Worm (Caenorhabditis elegans) whole organism, L4 larva: ENCODE results near the gene mlh-1.

ENCODE experiments used
- F49E8.2 ChIP-seq: sonication (generic microtip); optimal IDR thresholded peaks from 2 replicates; lab custom pipeline; 2016; ENCODE audit warnings: missing compliant biosample characterization, mild to moderate bottlenecking, missing genetic modification characterization, borderline replicate concordance
- R02D3.7 ChIP-seq: fragments of 150-350 bp; sonication (generic microtip); optimal IDR thresholded peaks from 3 replicates; lab custom pipeline; 2014; ENCODE audit warnings: missing biosample characterization, missing genetic modification characterization
- T20F7.1 ChIP-seq: fragments of 200-800 bp; sonication (Bioruptor generic); optimal IDR thresholded peaks from 2 replicates; lab custom pipeline; 2018; ENCODE audit warnings: mild to moderate bottlenecking, missing genetic modification characterization, missing compliant biosample characterization
- Y75B8A.6 ChIP-seq: fragments of 200-800 bp; sonication (Bioruptor generic); IDR thresholded peaks from 2 replicates; pipeline ENCODE4 v1.3.6; 2022; ENCODE audit warnings: missing genetic modification reagents, missing genetic modification characterization, missing compliant biosample characterization
- ZK337.2 ChIP-seq: fragments of 200-800 bp; sonication (Bioruptor generic); IDR thresholded peaks from 2 replicates; pipeline ENCODE4 v1.3.6; 2022; ENCODE audit warnings: missing genetic modification reagents, missing genetic modification characterization, missing compliant biosample characterization
- ZK546.5 ChIP-seq, 2 experiments: sonication (generic microtip); optimal IDR thresholded peaks; 2 replicates each; lab custom pipeline; 2017; ENCODE audit warnings: missing biosample characterization in 2 of 2, missing genetic modification characterization in 2 of 2
- arid-1 ChIP-seq: fragments of 200-800 bp; sonication (Bioruptor generic); conservative IDR thresholded peaks from 2 replicates; pipeline ENCODE4 v1.3.6; 2022; ENCODE audit warnings: missing genetic modification reagents, missing genetic modification characterization, missing compliant biosample characterization
- ceh-32 ChIP-seq: sonication (generic microtip); optimal IDR thresholded peaks from 2 replicates; lab custom pipeline; 2016; ENCODE audit warnings: mild to moderate bottlenecking, missing genetic modification characterization, missing compliant biosample characterization; ENCODE audit not compliant: poor library complexity
- ceh-44 ChIP-seq: fragments of 200-800 bp; sonication (Bioruptor generic); IDR thresholded peaks from 2 replicates; pipeline ENCODE4 v1.3.6; 2022; ENCODE audit warnings: missing genetic modification reagents, missing genetic modification characterization, missing compliant biosample characterization
- ceh-62 ChIP-seq: sonication (generic microtip); optimal IDR thresholded peaks from 2 replicates; lab custom pipeline; 2017; ENCODE audit warnings: missing biosample characterization, missing genetic modification characterization
- ces-1 ChIP-seq: fragments of 150-350 bp; sonication (generic microtip); optimal IDR thresholded peaks from 4 replicates; lab custom pipeline; 2014; ENCODE audit warnings: missing biosample characterization, missing genetic modification reagents, missing genetic modification characterization
- cey-2 ChIP-seq: sonication (generic microtip); optimal IDR thresholded peaks from 3 replicates; lab custom pipeline; 2017; ENCODE audit warnings: missing genetic modification characterization, mild to moderate bottlenecking, missing compliant biosample characterization, antibody characterized with exemption, borderline replicate concordance; ENCODE audit not compliant: insufficient read depth
- daf-19 ChIP-seq: fragments of 200-800 bp; sonication (Bioruptor generic); conservative IDR thresholded peaks from 2 replicates; pipeline ENCODE4 v1.3.6; 2022; ENCODE audit warnings: missing genetic modification characterization, missing compliant biosample characterization
- dpl-1 ChIP-seq: fragments of 150-350 bp; optimal IDR thresholded peaks from 2 replicates; lab custom pipeline; 2014; ENCODE audit warnings: missing biosample characterization, missing genetic modification reagents, missing genetic modification characterization
- duxl-1 ChIP-seq: sonication (generic microtip); optimal IDR thresholded peaks from 2 replicates; lab custom pipeline; 2016; ENCODE audit warnings: mild to moderate bottlenecking, missing genetic modification characterization, moderate library complexity, missing compliant biosample characterization; ENCODE audit not compliant: poor library complexity
- dve-1 ChIP-seq: sonication (generic microtip); optimal IDR thresholded peaks from 2 replicates; lab custom pipeline; 2017; ENCODE audit warnings: antibody characterized with exemption, mild to moderate bottlenecking, missing genetic modification characterization, missing compliant biosample characterization; ENCODE audit not compliant: insufficient read depth
- egl-27 ChIP-seq: sonication (generic microtip); optimal IDR thresholded peaks from 3 replicates; lab custom pipeline; 2017; ENCODE audit warnings: missing biosample characterization, missing genetic modification reagents, missing genetic modification characterization
- fkh-10 ChIP-seq: fragments of 150-350 bp; optimal IDR thresholded peaks from 2 replicates; lab custom pipeline; 2014; ENCODE audit warnings: missing biosample characterization, missing genetic modification reagents, missing genetic modification characterization
- fos-1 ChIP-seq: fragments of 150-350 bp; optimal IDR thresholded peaks from 2 replicates; lab custom pipeline; 2014; ENCODE audit warnings: missing biosample characterization, missing genetic modification characterization
- gei-8 ChIP-seq: fragments of 200-800 bp; sonication (Bioruptor generic); optimal IDR thresholded peaks from 2 replicates; lab custom pipeline; 2018; ENCODE audit warnings: mild to moderate bottlenecking, missing genetic modification characterization, missing compliant biosample characterization
- hif-1 ChIP-seq, 2 experiments: sonication (generic microtip); optimal IDR thresholded peaks; 2 replicates each; lab custom pipeline; 2016 to 2017; ENCODE audit warnings: missing compliant biosample characterization in 2 of 2, missing genetic modification characterization in 2 of 2, missing genetic modification reagents in 2 of 2, missing genotype in 2 of 2, mild to moderate bottlenecking in 1 of 2
- hlh-30 ChIP-seq: sonication (generic microtip); optimal IDR thresholded peaks from 2 replicates; lab custom pipeline; 2017; ENCODE audit warnings: antibody characterized with exemption, mild to moderate bottlenecking, missing genetic modification characterization, missing compliant biosample characterization; ENCODE audit not compliant: insufficient read depth
- hmg-1.1 ChIP-seq: fragments of 200-800 bp; sonication (Bioruptor generic); IDR thresholded peaks from 2 replicates; pipeline ENCODE4 v1.3.6; 2022; ENCODE audit warnings: missing genetic modification reagents, missing genetic modification characterization, missing compliant biosample characterization
- jun-1 ChIP-seq: fragments of 150-350 bp; optimal IDR thresholded peaks from 2 replicates; lab custom pipeline; 2014; ENCODE audit warnings: missing biosample characterization, missing genetic modification reagents, missing genetic modification characterization
- lin-1 ChIP-seq: fragments of 200-800 bp; sonication (Bioruptor generic); IDR thresholded peaks from 2 replicates; pipeline ENCODE4 v1.3.6; 2022; ENCODE audit warnings: missing genetic modification reagents, missing genetic modification characterization, missing compliant biosample characterization
- lin-13 ChIP-seq: fragments of 150-350 bp; optimal IDR thresholded peaks from 2 replicates; lab custom pipeline; 2014; ENCODE audit warnings: missing biosample characterization, missing genetic modification reagents, missing genetic modification characterization
- lin-39 ChIP-seq: fragments of 150-350 bp; optimal IDR thresholded peaks from 2 replicates; lab custom pipeline; 2014; ENCODE audit warnings: missing biosample characterization, missing genetic modification reagents, missing genetic modification characterization
- lsy-2 ChIP-seq, 2 experiments: fragments of 150-350 bp in 1 of 2; sonication (generic microtip) in 1 of 2; optimal IDR thresholded peaks; 2 replicates each; lab custom pipeline; 2014 to 2017; ENCODE audit warnings: missing biosample characterization in 2 of 2, missing genetic modification characterization in 2 of 2
- madf-5 ChIP-seq, 2 experiments: fragments of 200-800 bp; sonication (Bioruptor generic); IDR thresholded peaks; 2 replicates each; pipeline ENCODE4 v1.3.6; 2022; ENCODE audit warnings: missing compliant biosample characterization in 2 of 2, missing genetic modification characterization in 2 of 2
- madf-9 ChIP-seq: fragments of 200-800 bp; sonication (Bioruptor generic); conservative IDR thresholded peaks from 2 replicates; pipeline ENCODE4 v1.3.6; 2022; ENCODE audit warnings: missing genetic modification reagents, missing genetic modification characterization, missing compliant biosample characterization
- mep-1 ChIP-seq: fragments of 150-350 bp; sonication (generic microtip); optimal IDR thresholded peaks from 3 replicates; lab custom pipeline; 2014; ENCODE audit warnings: missing biosample characterization, missing genetic modification characterization
- mxl-2 ChIP-seq: fragments of 200-800 bp; sonication (Bioruptor generic); conservative IDR thresholded peaks from 2 replicates; pipeline ENCODE4 v1.3.6; 2022; ENCODE audit warnings: missing genetic modification reagents, missing genetic modification characterization, missing compliant biosample characterization
- mxl-3 ChIP-seq: fragments of 200-800 bp; sonication (Bioruptor generic); optimal IDR thresholded peaks from 2 replicates; lab custom pipeline; 2018; ENCODE audit warnings: mild to moderate bottlenecking, missing genetic modification characterization, missing compliant biosample characterization
- nhr-25 ChIP-seq: sonication (generic microtip); optimal IDR thresholded peaks from 2 replicates; lab custom pipeline; 2017; ENCODE audit warnings: missing genetic modification characterization, mild to moderate bottlenecking, missing compliant biosample characterization, antibody characterized with exemption, moderate library complexity, borderline replicate concordance; ENCODE audit not compliant: insufficient read depth
- nhr-28 ChIP-seq: fragments of 150-350 bp; optimal IDR thresholded peaks from 2 replicates; lab custom pipeline; 2014; ENCODE audit warnings: missing biosample characterization, missing genetic modification characterization
- nhr-42 ChIP-seq: fragments of 200-800 bp; sonication (Bioruptor generic); IDR thresholded peaks from 2 replicates; pipeline ENCODE4 v1.3.6; 2022; ENCODE audit warnings: missing genetic modification characterization, missing compliant biosample characterization
- nhr-6 ChIP-seq: fragments of 150-350 bp; optimal IDR thresholded peaks from 2 replicates; lab custom pipeline; 2014; ENCODE audit warnings: missing biosample characterization, missing genetic modification characterization
- nhr-76 ChIP-seq: fragments of 150-350 bp; optimal IDR thresholded peaks from 2 replicates; lab custom pipeline; 2014; ENCODE audit warnings: missing biosample characterization, missing genetic modification characterization
- nhr-77 ChIP-seq: fragments of 150-350 bp; optimal IDR thresholded peaks from 2 replicates; lab custom pipeline; 2014; ENCODE audit warnings: missing biosample characterization, missing genetic modification characterization
- pqm-1 ChIP-seq: sonication (generic microtip); optimal IDR thresholded peaks from 2 replicates; lab custom pipeline; 2017; ENCODE audit warnings: missing biosample characterization, missing genetic modification characterization
- rbr-2 ChIP-seq: sonication (generic microtip); optimal IDR thresholded peaks from 2 replicates; lab custom pipeline; 2016; ENCODE audit warnings: missing genotype, missing genetic modification characterization, missing compliant biosample characterization
- sdz-12 ChIP-seq: fragments of 200-800 bp; sonication (Bioruptor generic); optimal IDR thresholded peaks from 2 replicates; lab custom pipeline; 2018; ENCODE audit warnings: mild to moderate bottlenecking, missing genetic modification characterization, missing compliant biosample characterization
- snpc-1.2 ChIP-seq: fragments of 200-800 bp; sonication (Bioruptor generic); IDR thresholded peaks from 2 replicates; pipeline ENCODE4 v1.3.6; 2022; ENCODE audit warnings: missing genetic modification reagents, missing genetic modification characterization, missing compliant biosample characterization
- snpc-4 ChIP-seq: fragments of 150-350 bp; optimal IDR thresholded peaks from 2 replicates; lab custom pipeline; 2014; ENCODE audit warnings: missing biosample characterization, missing genetic modification characterization
- spr-1 ChIP-seq: sonication (generic microtip); optimal IDR thresholded peaks from 2 replicates; lab custom pipeline; 2016; ENCODE audit warnings: mild to moderate bottlenecking, missing genetic modification characterization, missing compliant biosample characterization
- tag-97 ChIP-seq: fragments of 200-800 bp; sonication (Bioruptor generic); IDR thresholded peaks from 2 replicates; pipeline ENCODE4 v1.3.6; 2022; ENCODE audit warnings: missing genetic modification characterization, missing compliant biosample characterization
- unc-39 ChIP-seq: sonication (generic microtip); optimal IDR thresholded peaks from 2 replicates; lab custom pipeline; 2017; ENCODE audit warnings: missing biosample characterization, missing genetic modification characterization
- vab-7 ChIP-seq: fragments of 200-800 bp; sonication (Bioruptor generic); IDR thresholded peaks from 2 replicates; pipeline ENCODE4 v1.3.6; 2022; ENCODE audit warnings: missing genetic modification reagents, missing genetic modification characterization, missing compliant biosample characterization
- zip-11 ChIP-seq: fragments of 200-800 bp; sonication (Bioruptor generic); IDR thresholded peaks from 2 replicates; pipeline ENCODE4 v1.3.6; 2022; ENCODE audit warnings: missing genetic modification characterization, missing compliant biosample characterization
- zip-2 ChIP-seq: fragments of 150-350 bp; optimal IDR thresholded peaks from 2 replicates; lab custom pipeline; 2014; ENCODE audit warnings: missing biosample characterization, missing genetic modification characterization
- ztf-11 ChIP-seq: fragments of 150-350 bp; optimal IDR thresholded peaks from 2 replicates; lab custom pipeline; 2014; ENCODE audit warnings: missing biosample characterization, missing genetic modification characterization

Gene mlh-1

DNA sequence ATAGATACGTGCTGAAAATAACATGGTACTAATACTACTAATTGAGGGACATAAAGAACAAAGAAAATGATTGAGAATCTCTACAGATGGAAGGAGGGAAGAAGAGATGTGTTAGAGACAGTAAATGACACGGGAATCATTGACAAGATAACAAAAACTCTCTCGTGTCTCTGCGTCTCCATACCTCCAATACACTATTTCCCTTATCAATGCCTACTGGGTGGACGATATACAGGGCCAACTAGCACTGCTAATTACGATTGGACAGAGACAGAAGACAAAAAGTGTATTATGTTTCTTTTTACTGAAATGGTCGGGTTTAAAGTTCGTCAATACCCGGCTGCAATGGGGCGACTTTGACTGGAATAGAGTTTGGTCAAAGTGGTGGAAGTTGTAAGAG is 30.2 kb upstream of the mlh-1 start (continued):
- TF ChIP-seq dpl-1 = no peak
- TF ChIP-seq ces-1 = no peak
- no peak for TF ChIP-seq madf-9
- TF ChIP-seq ceh-62 (tag; lab: Kevin White, UChicago) = no peak
- no peak for TF ChIP-seq spr-1 (tag; lab: Kevin White, UChicago)
- no peak for TF ChIP-seq F49E8.2 (tag; lab: Kevin White, UChicago)
- TF ChIP-seq snpc-1.2 (GFP tag; lab: Robert Waterston, UW) = no peak
- no peak for TF ChIP-seq tag-97 (GFP tag; lab: Robert Waterston, UW)
- TF ChIP-seq T20F7.1 (GFP tag; lab: Kevin White, UChicago) = peak; percentile 9
- no peak for TF ChIP-seq ceh-44
- TF ChIP-seq lin-1 (GFP tag; lab: Robert Waterston, UW) = no peak; the same call in 1 of the 2 replicates
- TF ChIP-seq ztf-11 = no peak
- 0 out of 4 replicates have a peak, but pooled peaks of 1 of the 2 experiments have one; percentile 50 for TF ChIP-seq madf-5 (GFP tag; IDR thresholded peaks at IDR 0.05; lab: Robert Waterston, UW)
- no peak for TF ChIP-seq ceh-32 (tag; lab: Kevin White, UChicago)
- no peak for TF ChIP-seq rbr-2 (tag; lab: Kevin White, UChicago)
- peak; percentile 68 for TF ChIP-seq mxl-3 (GFP tag; lab: Kevin White, UChicago)
- no peak for TF ChIP-seq R02D3.7 (tag; lab: Kevin White, UChicago)
- TF ChIP-seq fos-1 (tag; lab: Kevin White, UChicago) = no peak
- TF ChIP-seq snpc-4 (tag; lab: Kevin White, UChicago) = no peak
- peak; percentile 85 for TF ChIP-seq dve-1
- no peak for TF ChIP-seq zip-11 (GFP tag; lab: Robert Waterston, UW)
- no peak for TF ChIP-seq daf-19 (GFP tag; lab: Robert Waterston, UW)
- TF ChIP-seq nhr-6 (tag; lab: Kevin White, UChicago) = no peak
- TF ChIP-seq nhr-76 = no peak
- TF ChIP-seq lsy-2 (tag; optimal IDR thresholded peaks at IDR 0.05; lab: Kevin White, UChicago) = peak in 1 of 2 experiments; percentile 22
- TF ChIP-seq nhr-28 = peak; percentile 97
- TF ChIP-seq pqm-1 = peak; percentile 96
- TF ChIP-seq arid-1 (GFP tag; lab: Robert Waterston, UW) = no peak
- TF ChIP-seq lin-39 = no peak
- TF ChIP-seq nhr-25 (tag; lab: Kevin White, UChicago) = peak; percentile 24
- no peak for TF ChIP-seq ZK546.5 (tag; optimal IDR thresholded peaks at IDR 0.05; lab: Kevin White, UChicago)
- TF ChIP-seq jun-1 (tag; lab: Kevin White, UChicago) = no peak
- TF ChIP-seq unc-39 (tag; lab: Kevin White, UChicago) = no peak
- TF ChIP-seq mxl-2 (GFP tag; lab: Robert Waterston, UW) = no peak
- TF ChIP-seq zip-2 = no peak
- TF ChIP-seq hlh-30 (tag; lab: Kevin White, UChicago) = peak; percentile 16
- TF ChIP-seq lin-13 (GFP tag; lab: Kevin White, UChicago) = no peak
- no peak for TF ChIP-seq duxl-1 (tag; lab: Kevin White, UChicago)
- TF ChIP-seq gei-8 = peak; percentile 5
- no peak for TF ChIP-seq hmg-1.1
- peak; percentile 76 for TF ChIP-seq nhr-77 (tag; lab: Kevin White, UChicago)
- no peak for TF ChIP-seq sdz-12 (GFP tag; lab: Kevin White, UChicago)
- TF ChIP-seq cey-2 (tag; lab: Kevin White, UChicago) = peak; percentile 15
- TF ChIP-seq Y75B8A.6 (GFP tag; lab: Robert Waterston, UW) = no peak
- no peak for TF ChIP-seq egl-27 (tag; lab: Kevin White, UChicago)
- no peak for TF ChIP-seq fkh-10 (GFP tag; lab: Kevin White, UChicago)
- TF ChIP-seq nhr-42 = no peak
- TF ChIP-seq ZK337.2 (GFP tag; lab: Robert Waterston, UW) = no peak
- peak; percentile 29 for TF ChIP-seq mep-1 (tag; lab: Kevin White, UChicago)
- no peak for TF ChIP-seq vab-7 (GFP tag; lab: Robert Waterston, UW)
- TF ChIP-seq hif-1 (tag; optimal IDR thresholded peaks at IDR 0.05; lab: Kevin White, UChicago) = peak in 1 of 2 experiments; percentile 0
